Worm (Caenorhabditis elegans): Measurements from ENCODE around the gene ppm-1.A.

ppm-1.A gene

ce11 chrV:10536095-10536691, at the start of gene ppm-1.A:
TSS of gene ppm-1.A (minus strand) at chrV:10536388.
- TF ChIP-seq nhr-28 (tag; optimal IDR thresholded peaks at IDR 0.05) (no peak), nhr-237 (tag; optimal IDR thresholded peaks at IDR 0.05) (no peak), bed-3 (GFP tag; optimal IDR thresholded peaks at IDR 0.05) (no peak), elt-3 (tag; optimal IDR thresholded peaks at IDR 0.05) (no peak), cnd-1 (tag; optimal IDR thresholded peaks at IDR 0.05) (no peak), unc-120 (tag; optimal IDR thresholded peaks at IDR 0.05; ENCODE audit: poor library complexity, severe bottlenecking) (no peak), mep-1 (tag; optimal IDR thresholded peaks at IDR 0.05) (no peak), nhr-76 (tag; optimal IDR thresholded peaks at IDR 0.05) (no peak), ces-1 (GFP tag; optimal IDR thresholded peaks at IDR 0.05) (no peak), M03D4.4 (tag; optimal IDR thresholded peaks at IDR 0.05) (no peak), ztf-11 (tag; optimal IDR thresholded peaks at IDR 0.05) (no peak), zip-8 (tag; optimal IDR thresholded peaks at IDR 0.05) (no peak), ceh-39 (tag; optimal IDR thresholded peaks at IDR 0.05) (no peak), hlh-1 (tag; optimal IDR thresholded peaks at IDR 0.05) (no peak), ceh-43 (GFP tag; optimal IDR thresholded peaks at IDR 0.05) (no peak)

ce11 chrV:10581837-10582300, 45.7 kb upstream of the ppm-1.A start, which contains the start of gene T21C9.6:
TSS of gene T21C9.6 (plus strand) at chrV:10581887.
- TF ChIP-seq lin-13 (tag; optimal IDR thresholded peaks at IDR 0.05) (no peak), unc-120 (tag; optimal IDR thresholded peaks at IDR 0.05; ENCODE audit: poor library complexity, severe bottlenecking) (no peak)

DNA sequence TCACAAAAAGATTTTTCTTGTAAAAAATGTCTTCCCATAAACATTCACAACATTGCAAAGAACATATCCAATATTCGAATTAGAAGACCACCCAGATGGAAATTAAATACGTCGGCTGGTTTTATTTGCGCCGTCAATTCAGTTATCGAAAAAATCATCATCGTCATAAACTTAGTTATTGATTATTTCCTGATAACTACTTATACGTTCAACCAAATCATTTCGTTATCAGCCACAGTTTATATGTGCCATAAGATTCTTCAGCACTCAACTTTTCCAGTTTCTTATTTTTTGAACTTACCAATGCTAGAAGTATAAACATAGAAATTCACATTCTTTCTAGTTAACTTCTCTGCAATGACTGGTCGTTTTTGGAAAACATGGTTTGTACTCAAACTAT, 44.5 kb upstream of the ppm-1.A start:
- no peak for TF ChIP-seq sptf-1 (tag; optimal IDR thresholded peaks at IDR 0.05)
- no peak for TF ChIP-seq drap-1 (GFP tag; optimal IDR thresholded peaks at IDR 0.05)
- TF ChIP-seq elt-1 (tag; optimal IDR thresholded peaks at IDR 0.05; ENCODE audit: borderline replicate concordance, insufficient read depth) = no peak
- TF ChIP-seq lin-32 (GFP tag; optimal IDR thresholded peaks at IDR 0.05) = no peak
- TF ChIP-seq ces-1 (GFP tag; optimal IDR thresholded peaks at IDR 0.05) = no peak
- TF ChIP-seq blmp-1 (tag; optimal IDR thresholded peaks at IDR 0.05) = no peak
- TF ChIP-seq bed-3 (GFP tag; optimal IDR thresholded peaks at IDR 0.05) = no peak
- TF ChIP-seq mep-1 (tag; optimal IDR thresholded peaks at IDR 0.05) = no peak
- no peak for TF ChIP-seq sem-2 (GFP tag; optimal IDR thresholded peaks at IDR 0.05)
- TF ChIP-seq nhr-76 (tag; optimal IDR thresholded peaks at IDR 0.05) = no peak
- TF ChIP-seq ham-2 (GFP tag; optimal IDR thresholded peaks at IDR 0.05) = no peak
- TF ChIP-seq ztf-11 (tag; optimal IDR thresholded peaks at IDR 0.05) = no peak
- TF ChIP-seq unc-39 (tag; optimal IDR thresholded peaks at IDR 0.05) = no peak
- no peak for TF ChIP-seq zip-8 (tag; optimal IDR thresholded peaks at IDR 0.05)
- no peak for TF ChIP-seq ceh-43 (GFP tag; optimal IDR thresholded peaks at IDR 0.05)

DNA sequence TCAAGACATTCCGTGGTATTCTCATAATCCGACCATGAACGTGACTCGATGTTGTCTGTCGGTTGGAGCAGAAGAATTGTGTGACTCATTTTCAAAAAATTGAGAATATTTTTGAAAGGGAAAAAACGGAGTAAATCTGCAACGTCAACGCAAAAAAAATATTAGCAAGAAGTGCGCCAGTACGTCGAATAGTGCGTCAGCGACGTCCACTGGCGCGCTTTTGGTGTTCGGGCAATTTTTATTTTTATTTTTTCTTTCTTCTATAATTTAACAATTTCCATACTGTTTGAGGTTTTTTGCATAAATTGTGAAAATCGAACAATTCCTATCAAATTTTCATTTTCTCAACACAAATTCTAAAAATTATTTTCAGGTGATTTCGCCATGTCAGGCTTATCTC, 42.8 kb upstream of the ppm-1.A start, which contains the start of the genes erh-1 and lpd-9:
TSS of gene erh-1 (minus strand) at position 204 of the 400 bp plus-strand sequence.
TSS of gene lpd-9 (plus strand) at position 368 of the 400 bp plus-strand sequence.
- TF ChIP-seq lsy-2 (tag; optimal IDR thresholded peaks at IDR 0.05) (peak; percentile 66), cnd-1 (tag; optimal IDR thresholded peaks at IDR 0.05) (peak; percentile 23), lin-13 (tag; optimal IDR thresholded peaks at IDR 0.05) (peak; percentile 46), pha-4 (tag; optimal IDR thresholded peaks at IDR 0.05) (peak; percentile 79), mep-1 (tag; optimal IDR thresholded peaks at IDR 0.05) (peak; percentile 73), nhr-237 (tag; optimal IDR thresholded peaks at IDR 0.05) (no peak), lin-32 (GFP tag; optimal IDR thresholded peaks at IDR 0.05) (no peak), ces-1 (GFP tag; optimal IDR thresholded peaks at IDR 0.05) (peak; percentile 22), nhr-28 (tag; optimal IDR thresholded peaks at IDR 0.05) (no peak)

ce11 chrV:10578226-10578625, 42.0 kb upstream of the ppm-1.A start, which contains the start of gene mics-1:
TSS of gene mics-1 (minus strand) at chrV:10578326.
- TF ChIP-seq nhr-28 (tag; optimal IDR thresholded peaks at IDR 0.05) (no peak), blmp-1 (tag; optimal IDR thresholded peaks at IDR 0.05) (no peak), nhr-237 (tag; optimal IDR thresholded peaks at IDR 0.05) (no peak), pha-4 (tag; optimal IDR thresholded peaks at IDR 0.05) (no peak), mab-5 (tag; optimal IDR thresholded peaks at IDR 0.05) (no peak), zip-8 (tag; optimal IDR thresholded peaks at IDR 0.05) (no peak), ham-2 (GFP tag; optimal IDR thresholded peaks at IDR 0.05) (no peak), tbx-8 (GFP tag; optimal IDR thresholded peaks at IDR 0.05) (no peak), M03D4.4 (tag; optimal IDR thresholded peaks at IDR 0.05) (no peak), nhr-12 (tag; optimal IDR thresholded peaks at IDR 0.05) (no peak), ceh-39 (tag; optimal IDR thresholded peaks at IDR 0.05) (no peak), unc-39 (tag; optimal IDR thresholded peaks at IDR 0.05) (no peak), drap-1 (GFP tag; optimal IDR thresholded peaks at IDR 0.05) (no peak), ztf-11 (tag; optimal IDR thresholded peaks at IDR 0.05) (no peak), mls-2 (tag; optimal IDR thresholded peaks at IDR 0.05) (no peak), lin-13 (tag; optimal IDR thresholded peaks at IDR 0.05) (no peak), elt-3 (tag; optimal IDR thresholded peaks at IDR 0.05) (no peak), hlh-1 (tag; optimal IDR thresholded peaks at IDR 0.05) (no peak), mep-1 (tag; optimal IDR thresholded peaks at IDR 0.05) (no peak)

Measured in whole organism, mixed stage, embryonic.